Worm (Caenorhabditis elegans): ENCODE data around the gene Y43F8B.2.

Y43F8B.2 gene

DNA sequence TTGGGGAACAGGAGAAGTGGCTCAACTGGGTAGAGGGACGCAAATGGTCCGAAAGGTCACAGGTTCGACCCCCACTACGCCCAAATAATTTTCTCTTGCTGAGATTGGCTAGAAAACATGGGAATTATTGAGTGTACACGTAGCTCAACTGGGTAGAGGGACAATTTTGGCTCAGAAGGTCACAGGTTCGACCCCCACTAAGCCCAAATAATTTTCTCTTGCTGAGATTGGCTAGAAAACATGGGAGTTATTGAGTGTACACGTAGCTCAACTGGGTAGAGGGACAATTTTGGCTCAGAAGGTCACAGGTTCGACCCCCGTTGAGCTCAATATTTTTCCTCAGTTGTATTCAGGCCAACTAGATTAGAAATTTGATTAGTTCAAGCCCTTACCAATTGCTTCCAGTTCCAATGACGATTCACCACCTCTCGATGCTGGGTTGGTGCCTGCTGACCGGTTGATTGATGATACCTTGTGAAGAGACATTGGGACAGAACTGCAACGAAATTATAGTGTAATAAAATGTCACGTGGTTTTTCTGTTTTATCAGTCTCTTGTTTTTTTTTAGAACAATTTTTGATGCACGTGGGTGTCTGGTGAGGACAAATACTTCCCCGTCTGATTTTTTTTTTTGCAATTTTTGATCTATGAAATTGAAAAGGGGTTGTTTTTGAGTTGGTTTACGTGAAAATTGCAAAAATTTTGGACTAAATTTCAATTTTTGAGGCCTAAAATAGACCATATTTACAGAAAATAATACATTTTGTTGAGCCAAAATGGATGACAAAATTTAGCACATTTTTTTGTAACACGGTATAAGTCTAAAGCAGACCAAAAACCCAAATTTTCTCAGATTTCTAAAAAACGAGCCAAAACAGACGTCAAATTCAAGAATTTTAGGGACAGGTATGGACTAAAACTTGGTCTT is 11.3 kb downstream of the Y43F8B.2 start:
- TF ChIP-seq nhr-19 (GFP tag; conservative IDR thresholded peaks at IDR 0.05), result peak; percentile 84
- peak; percentile 2 for TF ChIP-seq irx-1 (tag; optimal IDR thresholded peaks at IDR 0.05)
- no peak for TF ChIP-seq unc-62 (GFP tag; optimal IDR thresholded peaks at IDR 0.05)
- TF ChIP-seq mab-9 (GFP tag; IDR thresholded peaks at IDR 0.05), result no peak
- TF ChIP-seq fkh-10 (GFP tag; optimal IDR thresholded peaks at IDR 0.05), result no peak
- no peak for TF ChIP-seq C16A3.4 (tag; optimal IDR thresholded peaks at IDR 0.05)
- TF ChIP-seq elt-3 (tag; optimal IDR thresholded peaks at IDR 0.05), result peak in 2 of 6 experiments; percentile 7 to 8
- no peak for TF ChIP-seq ceh-88 (GFP tag; IDR thresholded peaks at IDR 0.05)
- no peak for TF ChIP-seq ztf-11 (tag; optimal IDR thresholded peaks at IDR 0.05)
- no peak for TF ChIP-seq aly-2 (tag; optimal IDR thresholded peaks at IDR 0.05)
- TF ChIP-seq C34B4.2 (tag; optimal IDR thresholded peaks at IDR 0.05), result no peak
- TF ChIP-seq efl-1 (optimal IDR thresholded peaks at IDR 0.05), result no peak
- TF ChIP-seq efl-1 (GFP tag; optimal IDR thresholded peaks at IDR 0.05 in 1 of 2), result peak in 1 of 2 experiments; percentile 69
- TF ChIP-seq nhr-85 (tag), result peak; percentile 92
- TF ChIP-seq snpc-4 (tag; optimal IDR thresholded peaks at IDR 0.05), result no peak
- TF ChIP-seq ets-5 (GFP tag; IDR thresholded peaks at IDR 0.05), result no peak
- no peak for TF ChIP-seq nhr-76 (tag; optimal IDR thresholded peaks at IDR 0.05)
- no peak for TF ChIP-seq egl-13 (tag; optimal IDR thresholded peaks at IDR 0.05)
- TF ChIP-seq nhr-71 (tag; optimal IDR thresholded peaks at IDR 0.05), result peak; percentile 83
- TF ChIP-seq lin-39 (tag; optimal IDR thresholded peaks at IDR 0.05), result peak; percentile 83
- TF ChIP-seq egl-27 (tag; optimal IDR thresholded peaks at IDR 0.05), result no peak
- no peak for TF ChIP-seq lir-3 (tag; optimal IDR thresholded peaks at IDR 0.05; ENCODE audit: poor library complexity)
- TF ChIP-seq nhr-28 (tag; optimal IDR thresholded peaks at IDR 0.05), result no peak
- TF ChIP-seq aha-1 (tag; optimal IDR thresholded peaks at IDR 0.05), result no peak
- TF ChIP-seq Y116A8C.19 (tag; optimal IDR thresholded peaks at IDR 0.05; ENCODE audit: borderline replicate concordance), result no peak
- TF ChIP-seq ztf-4 (tag; optimal IDR thresholded peaks at IDR 0.05), result no peak
- TF ChIP-seq elt-2 (tag; optimal IDR thresholded peaks at IDR 0.05), result peak; percentile 12
- no peak for TF ChIP-seq fkh-8 (tag; optimal IDR thresholded peaks at IDR 0.05)
- no peak for TF ChIP-seq sup-37 (GFP tag; optimal IDR thresholded peaks at IDR 0.05)
- peak; percentile 11 for TF ChIP-seq mef-2 (tag; optimal IDR thresholded peaks at IDR 0.05)
- no peak for TF ChIP-seq hlh-17 (GFP tag; optimal IDR thresholded peaks at IDR 0.05; ENCODE audit: borderline replicate concordance)
- TF ChIP-seq snu-23 (GFP tag; optimal IDR thresholded peaks at IDR 0.05), result peak; percentile 65
- TF ChIP-seq pqm-1 (tag; optimal IDR thresholded peaks at IDR 0.05), result no peak
- peak; percentile 26 for TF ChIP-seq pag-3 (tag; optimal IDR thresholded peaks at IDR 0.05; ENCODE audit: borderline replicate concordance, insufficient read depth)
- peak; percentile 18 for TF ChIP-seq jun-1 (tag; optimal IDR thresholded peaks at IDR 0.05)
- TF ChIP-seq xbp-1 (tag; optimal IDR thresholded peaks at IDR 0.05), result peak; percentile 24
- peak in 1 of 2 experiments; percentile 45 for TF ChIP-seq lin-35 (GFP tag; optimal IDR thresholded peaks at IDR 0.05)
- no peak for TF ChIP-seq unc-98 (GFP tag; IDR thresholded peaks at IDR 0.05)
- TF ChIP-seq alr-1 (tag; optimal IDR thresholded peaks at IDR 0.05; ENCODE audit: borderline replicate concordance), result no peak
- no peak for TF ChIP-seq nhr-84 (tag; optimal IDR thresholded peaks at IDR 0.05)
- TF ChIP-seq mep-1 (tag; optimal IDR thresholded peaks at IDR 0.05), result peak; percentile 68
- no peak for TF ChIP-seq ama-1 (optimal IDR thresholded peaks at IDR 0.05)
- TF ChIP-seq nhr-77 (tag; optimal IDR thresholded peaks at IDR 0.05), result no peak
- no peak for TF ChIP-seq sox-4 (tag; optimal IDR thresholded peaks at IDR 0.05)
- TF ChIP-seq ceh-90 (tag; optimal IDR thresholded peaks at IDR 0.05), result no peak
- peak; percentile 83 for TF ChIP-seq vab-15 (tag; optimal IDR thresholded peaks at IDR 0.05)
- no peak for TF ChIP-seq C04F5.9 (tag; optimal IDR thresholded peaks at IDR 0.05)
- TF ChIP-seq fos-1 (tag; optimal IDR thresholded peaks at IDR 0.05), result no peak
- TF ChIP-seq nhr-47 (tag; optimal IDR thresholded peaks at IDR 0.05), result peak; percentile 46
- no peak for TF ChIP-seq hpl-2 (GFP tag; optimal IDR thresholded peaks at IDR 0.05)
- no peak for TF ChIP-seq unc-130 (tag; optimal IDR thresholded peaks at IDR 0.05)
- TF ChIP-seq fkh-4 (tag; optimal IDR thresholded peaks at IDR 0.05; ENCODE audit: borderline replicate concordance), result no peak
